Worm (Caenorhabditis elegans): ENCODE data around the gene F59A1.13.

- TF ChIP-seq ceh-82 (tag; optimal IDR thresholded peaks at IDR 0.05) (no peak), daf-12 (tag; optimal IDR thresholded peaks at IDR 0.05) (no peak), lin-39 (tag; optimal IDR thresholded peaks at IDR 0.05) (no peak)
Observed at ce11 chrV:17718647-17719046, 27.8 kb upstream of the F59A1.13 start, which contains the start of gene str-77.

All from whole organism, L3 larva.